Worm (Caenorhabditis elegans) whole organism, late embryonic: ENCODE measurements around the gene F10E7.1.

ENCODE experiments used
- C08G9.2 ChIP-seq: sonication (generic microtip); optimal IDR thresholded peaks from 2 replicates; lab custom pipeline; 2016; ENCODE audit warnings: mild to moderate bottlenecking, missing genetic modification characterization, moderate library complexity, missing compliant biosample characterization
- C38D4.7 ChIP-seq: fragments of 200-800 bp; sonication (Bioruptor generic); optimal IDR thresholded peaks from 2 replicates; lab custom pipeline; 2018; ENCODE audit warnings: mild to moderate bottlenecking, missing genetic modification characterization, moderate library complexity, missing compliant biosample characterization
- F13H6.1 ChIP-seq: sonication (generic microtip); optimal IDR thresholded peaks from 2 replicates; lab custom pipeline; 2016; ENCODE audit warnings: missing genetic modification characterization, missing compliant biosample characterization
- K09A11.1 ChIP-seq: sonication (generic microtip); optimal IDR thresholded peaks from 2 replicates; lab custom pipeline; 2017; ENCODE audit warnings: antibody characterized with exemption, mild to moderate bottlenecking, missing genetic modification characterization, missing compliant biosample characterization; ENCODE audit not compliant: insufficient read depth
- ahr-1 ChIP-seq: sonication (generic microtip); optimal IDR thresholded peaks from 2 replicates; lab custom pipeline; 2016; ENCODE audit warnings: missing genetic modification characterization, missing compliant biosample characterization
- ama-1 ChIP-seq: fragments of 150-350 bp; optimal IDR thresholded peaks from 2 replicates; lab custom pipeline; 2014
- ceh-18 ChIP-seq: sonication (generic microtip); optimal IDR thresholded peaks from 2 replicates; lab custom pipeline; 2016; ENCODE audit warnings: missing genetic modification characterization, missing compliant biosample characterization
- ceh-19 ChIP-seq: fragments of 200-800 bp; sonication (Bioruptor generic); optimal IDR thresholded peaks from 2 replicates; lab custom pipeline; 2018; ENCODE audit warnings: mild to moderate bottlenecking, missing genetic modification characterization, missing compliant biosample characterization
- ceh-30 ChIP-seq: fragments of 150-350 bp; optimal IDR thresholded peaks from 2 replicates; lab custom pipeline; 2014; ENCODE audit warnings: missing biosample characterization, missing genetic modification characterization
- ceh-31 ChIP-seq: sonication (generic microtip); optimal IDR thresholded peaks from 2 replicates; lab custom pipeline; 2016; ENCODE audit warnings: missing genetic modification characterization, missing compliant biosample characterization
- ceh-34 ChIP-seq: sonication (generic microtip); optimal IDR thresholded peaks from 2 replicates; lab custom pipeline; 2016; ENCODE audit warnings: mild to moderate bottlenecking, missing genetic modification characterization, missing compliant biosample characterization
- ceh-48 ChIP-seq: sonication (generic microtip); optimal IDR thresholded peaks from 2 replicates; lab custom pipeline; 2016; ENCODE audit warnings: missing genetic modification characterization, inconsistent platforms, missing compliant biosample characterization
- ceh-6 ChIP-seq: fragments of 200-800 bp; sonication (Bioruptor generic); optimal IDR thresholded peaks from 2 replicates; lab custom pipeline; 2018; ENCODE audit warnings: mild to moderate bottlenecking, missing genetic modification characterization, missing compliant biosample characterization
- ceh-9 ChIP-seq: sonication (generic microtip); optimal IDR thresholded peaks from 2 replicates; lab custom pipeline; 2016; ENCODE audit warnings: mild to moderate bottlenecking, missing genetic modification characterization, inconsistent platforms, missing compliant biosample characterization
- che-1 ChIP-seq: sonication (generic microtip); optimal IDR thresholded peaks from 2 replicates; lab custom pipeline; 2016; ENCODE audit warnings: mild to moderate bottlenecking, missing genetic modification characterization, missing compliant biosample characterization
- elt-2 ChIP-seq: sonication (generic microtip); optimal IDR thresholded peaks from 2 replicates; lab custom pipeline; 2016; ENCODE audit warnings: missing genetic modification reagents, missing genetic modification characterization, missing compliant biosample characterization
- eyg-1 ChIP-seq: sonication (generic microtip); optimal IDR thresholded peaks from 2 replicates; lab custom pipeline; 2016; ENCODE audit warnings: missing genotype, missing genetic modification characterization, missing compliant biosample characterization
- fax-1 ChIP-seq: sonication (generic microtip); optimal IDR thresholded peaks from 2 replicates; lab custom pipeline; 2016; ENCODE audit warnings: missing genotype, missing genetic modification characterization, missing compliant biosample characterization
- hlh-13 ChIP-seq: fragments of 200-800 bp; sonication (Bioruptor generic); optimal IDR thresholded peaks from 2 replicates; lab custom pipeline; 2018; ENCODE audit warnings: mild to moderate bottlenecking, missing genetic modification characterization, missing compliant biosample characterization
- hlh-30 ChIP-seq: sonication (generic microtip); optimal IDR thresholded peaks from 2 replicates; lab custom pipeline; 2017; ENCODE audit warnings: antibody characterized with exemption, missing genetic modification characterization, missing compliant biosample characterization; ENCODE audit not compliant: insufficient read depth
- hlh-6 ChIP-seq: sonication (generic microtip); optimal IDR thresholded peaks from 2 replicates; lab custom pipeline; 2016; ENCODE audit warnings: missing genotype, missing genetic modification characterization, missing compliant biosample characterization
- lim-6 ChIP-seq: sonication (generic microtip); optimal IDR thresholded peaks from 2 replicates; lab custom pipeline; 2016; ENCODE audit warnings: missing genetic modification characterization, missing compliant biosample characterization
- madf-2 ChIP-seq: sonication (generic microtip); optimal IDR thresholded peaks from 2 replicates; lab custom pipeline; 2017; ENCODE audit warnings: missing genetic modification characterization, missing compliant biosample characterization
- nfya-1 ChIP-seq: sonication (generic microtip); optimal IDR thresholded peaks from 2 replicates; lab custom pipeline; 2017; ENCODE audit warnings: missing genetic modification characterization, mild to moderate bottlenecking, missing compliant biosample characterization, antibody characterized with exemption, moderate library complexity
- nhr-232 ChIP-seq: sonication (generic microtip); optimal IDR thresholded peaks from 2 replicates; lab custom pipeline; 2016; ENCODE audit warnings: missing genetic modification characterization, missing compliant biosample characterization
- npax-4 ChIP-seq: sonication (generic microtip); optimal IDR thresholded peaks from 2 replicates; lab custom pipeline; 2016; ENCODE audit warnings: missing genetic modification characterization, missing compliant biosample characterization
- odd-2 ChIP-seq: sonication (generic microtip); optimal IDR thresholded peaks from 2 replicates; lab custom pipeline; 2017; ENCODE audit warnings: antibody characterized with exemption, mild to moderate bottlenecking, missing genetic modification characterization, missing compliant biosample characterization
- pag-3 ChIP-seq: sonication (generic microtip); optimal IDR thresholded peaks from 2 replicates; lab custom pipeline; 2016; ENCODE audit warnings: missing compliant biosample characterization, missing genetic modification characterization, borderline replicate concordance
- pax-1 ChIP-seq: fragments of 150-350 bp; optimal IDR thresholded peaks from 2 replicates; lab custom pipeline; 2014; ENCODE audit warnings: missing biosample characterization, missing genetic modification characterization
- pha-2 ChIP-seq: sonication (generic microtip); optimal IDR thresholded peaks from 2 replicates; lab custom pipeline; 2017; ENCODE audit warnings: mild to moderate bottlenecking, missing genetic modification characterization, missing compliant biosample characterization
- pros-1 ChIP-seq: fragments of 150-350 bp; optimal IDR thresholded peaks from 2 replicates; lab custom pipeline; 2014; ENCODE audit warnings: missing biosample characterization, missing genetic modification reagents, missing genetic modification characterization
- ref-2 ChIP-seq: sonication (generic microtip); optimal IDR thresholded peaks from 2 replicates; lab custom pipeline; 2016; ENCODE audit warnings: missing genetic modification characterization, missing compliant biosample characterization
- rnt-1 ChIP-seq: sonication (generic microtip); optimal IDR thresholded peaks from 2 replicates; lab custom pipeline; 2016; ENCODE audit warnings: missing genetic modification characterization, missing compliant biosample characterization
- sdc-2 ChIP-seq: sonication (generic microtip); optimal IDR thresholded peaks from 2 replicates; lab custom pipeline; 2016; ENCODE audit warnings: missing genotype, missing genetic modification characterization, missing compliant biosample characterization
- syd-9 ChIP-seq: sonication (generic microtip); optimal IDR thresholded peaks from 2 replicates; lab custom pipeline; 2016; ENCODE audit warnings: mild to moderate bottlenecking, missing genetic modification characterization, moderate library complexity, missing compliant biosample characterization
- tbx-2 ChIP-seq: sonication (generic microtip); optimal IDR thresholded peaks from 2 replicates; lab custom pipeline; 2016; ENCODE audit warnings: missing genetic modification characterization, missing compliant biosample characterization
- tbx-7 ChIP-seq: sonication (generic microtip); optimal IDR thresholded peaks from 2 replicates; lab custom pipeline; 2016; ENCODE audit warnings: missing genotype, missing genetic modification characterization, missing compliant biosample characterization
- ttx-3 ChIP-seq: sonication (generic microtip); optimal IDR thresholded peaks from 2 replicates; lab custom pipeline; 2016; ENCODE audit warnings: missing genetic modification reagents, missing genetic modification characterization, missing compliant biosample characterization
- unc-42 ChIP-seq: sonication (generic microtip); optimal IDR thresholded peaks from 2 replicates; lab custom pipeline; 2016; ENCODE audit warnings: missing genotype, missing genetic modification characterization, missing compliant biosample characterization
- unc-55 ChIP-seq: sonication (generic microtip); optimal IDR thresholded peaks from 2 replicates; lab custom pipeline; 2017; ENCODE audit warnings: missing biosample characterization, missing genetic modification reagents, missing genetic modification characterization
- ztf-16 ChIP-seq: sonication (generic microtip); optimal IDR thresholded peaks from 2 replicates; lab custom pipeline; 2017; ENCODE audit warnings: missing genetic modification characterization, missing compliant biosample characterization

Gene F10E7.1

DNA sequence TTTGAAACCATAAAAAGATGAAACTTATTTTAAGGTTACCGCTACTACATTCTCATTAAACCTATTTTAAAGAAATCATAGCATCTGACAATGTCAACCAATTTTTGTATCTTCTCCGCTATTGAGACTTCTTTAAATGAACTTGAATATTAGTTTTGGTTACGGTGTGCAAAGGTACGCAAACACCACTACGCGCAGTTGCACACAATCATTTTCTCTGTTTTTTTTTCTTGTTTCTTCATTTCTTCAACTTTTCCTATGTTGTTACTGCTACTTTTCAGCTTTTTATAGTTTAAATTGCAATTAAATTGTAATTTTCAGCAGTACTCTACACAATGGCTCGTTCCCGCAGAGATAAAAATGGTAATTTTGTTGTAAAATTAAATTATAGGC lies 14.9 kb upstream of the F10E7.1 start, which contains the start of gene F10E7.5:
Gene F10E7.5 (plus strand): TSS at position 322 of the 393 bp plus-strand sequence.
- TF ChIP-seq ceh-19 (GFP tag; lab: Kevin White, UChicago) (no peak), ceh-48 (tag; lab: Kevin White, UChicago) (no peak), C08G9.2 (tag; lab: Kevin White, UChicago) (no peak), nhr-232 (tag; lab: Kevin White, UChicago) (no peak), pax-1 (no peak), ttx-3 (tag; lab: Kevin White, UChicago) (no peak), C38D4.7 (GFP tag; lab: Kevin White, UChicago) (no peak), ceh-30 (tag; lab: Kevin White, UChicago) (peak; percentile 21), tbx-2 (tag; lab: Kevin White, UChicago) (no peak), fax-1 (tag; lab: Kevin White, UChicago) (no peak), hlh-13 (GFP tag; lab: Kevin White, UChicago) (no peak), unc-55 (GFP tag; lab: Kevin White, UChicago) (peak; percentile 43), nfya-1 (tag; lab: Kevin White, UChicago) (peak; percentile 45), ceh-18 (tag; lab: Kevin White, UChicago) (no peak), syd-9 (no peak), ama-1 (lab: Kevin White, UChicago) (no peak), ceh-31 (tag; lab: Kevin White, UChicago) (no peak), pros-1 (no peak), ztf-16 (tag; lab: Kevin White, UChicago) (no peak), ref-2 (tag; lab: Kevin White, UChicago) (no peak), F13H6.1 (no peak), elt-2 (tag; lab: Kevin White, UChicago) (no peak), ceh-9 (tag; lab: Kevin White, UChicago) (no peak), unc-42 (tag; lab: Kevin White, UChicago) (peak; percentile 77), sdc-2 (tag; lab: Kevin White, UChicago) (no peak), tbx-7 (no peak), madf-2 (tag; lab: Kevin White, UChicago) (no peak), pag-3 (tag; lab: Kevin White, UChicago) (no peak), odd-2 (tag; lab: Kevin White, UChicago) (no peak), hlh-6 (no peak)

DNA sequence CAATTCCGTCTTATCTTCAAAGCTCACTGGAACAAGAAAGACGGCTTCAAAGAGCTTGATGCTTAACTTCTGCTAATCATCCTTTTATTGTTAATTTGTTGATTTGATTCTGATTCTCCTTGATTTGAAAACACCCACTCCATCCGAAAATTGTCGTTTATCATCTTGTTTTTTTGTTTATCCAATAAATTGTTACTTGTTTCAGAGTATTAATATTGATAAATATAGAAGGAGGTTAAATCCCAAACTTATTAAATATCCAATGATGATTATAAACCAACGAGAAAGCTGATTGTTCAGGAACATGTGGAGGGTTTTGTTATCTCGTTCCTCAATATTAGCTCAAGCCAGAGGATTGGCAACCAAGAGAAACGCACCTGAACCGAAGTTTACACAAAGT lies 13.8 kb upstream of the F10E7.1 start, which contains the start of gene F10E7.6:
Gene F10E7.6 (plus strand): TSS at position 301 of the 400 bp plus-strand sequence.
- TF ChIP-seq tbx-2 (tag; lab: Kevin White, UChicago): no peak
- no peak for TF ChIP-seq ceh-34 (tag; lab: Kevin White, UChicago)

DNA sequence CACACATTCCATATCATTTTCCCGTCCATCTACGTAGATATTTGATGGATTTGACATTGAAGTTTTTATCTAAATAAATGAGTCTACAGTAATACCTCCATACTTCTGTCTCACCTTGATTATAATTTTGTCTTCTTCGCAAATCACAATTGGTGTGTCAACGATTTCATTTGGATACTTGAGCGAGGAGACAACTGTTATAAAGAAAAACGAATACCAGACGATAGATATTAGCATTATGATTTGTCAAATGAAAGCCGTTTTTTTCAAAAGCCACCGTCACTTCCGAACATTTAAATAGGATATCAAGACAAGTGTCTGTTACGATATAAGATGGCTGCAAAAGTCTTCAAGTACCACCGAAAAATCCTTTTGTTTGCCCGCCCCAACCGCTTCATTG lies 10.9 kb upstream of the F10E7.1 start, which contains the start of gene cutl-5:
Gene cutl-5 (minus strand): TSS at position 269 of the 400 bp plus-strand sequence.
- TF ChIP-seq ceh-9 (tag; lab: Kevin White, UChicago): no peak
- TF ChIP-seq unc-42 (tag; lab: Kevin White, UChicago): no peak
- no peak for TF ChIP-seq ceh-19 (GFP tag; lab: Kevin White, UChicago)
- no peak for TF ChIP-seq hlh-30 (tag; lab: Kevin White, UChicago)
- no peak for TF ChIP-seq che-1
- no peak for TF ChIP-seq ref-2 (tag; lab: Kevin White, UChicago)
- no peak for TF ChIP-seq ahr-1
- no peak for TF ChIP-seq K09A11.1
- no peak for TF ChIP-seq pha-2 (tag; lab: Kevin White, UChicago)
- no peak for TF ChIP-seq ceh-48 (tag; lab: Kevin White, UChicago)
- no peak for TF ChIP-seq npax-4 (tag; lab: Kevin White, UChicago)
- TF ChIP-seq ceh-6 (GFP tag; lab: Kevin White, UChicago): no peak
- TF ChIP-seq lim-6 (tag; lab: Kevin White, UChicago): no peak
- TF ChIP-seq eyg-1 (tag; lab: Kevin White, UChicago): no peak
- no peak for TF ChIP-seq rnt-1 (tag; lab: Kevin White, UChicago)
- no peak for TF ChIP-seq ttx-3 (tag; lab: Kevin White, UChicago)
